Fruit fly (Drosophila melanogaster) whole organism, wandering third instar larva: ENCODE measurements around the gene Ent2.

ENCODE experiments used
- Abd-B ChIP-seq: fragments of >200 bp; optimal IDR thresholded peaks from 2 replicates; lab custom pipeline; 2017; ENCODE audit warnings: missing biosample characterization, missing genetic modification characterization
- CG9705 ChIP-seq: fragments of 200-800 bp; sonication (Bioruptor generic); optimal IDR thresholded peaks from 2 replicates; lab custom pipeline; 2018; ENCODE audit warnings: missing biosample characterization, mild to moderate bottlenecking, missing genetic modification characterization
- fru ChIP-seq: fragments of 200-800 bp; sonication (Bioruptor generic); optimal IDR thresholded peaks from 3 replicates; lab custom pipeline; 2016; ENCODE audit warnings: missing biosample characterization, mild to moderate bottlenecking, missing genetic modification characterization
- psq ChIP-seq: fragments of 200-800 bp; sonication (Bioruptor generic); optimal IDR thresholded peaks from 3 replicates; lab custom pipeline; 2017; ENCODE audit warnings: missing biosample characterization, mild to moderate bottlenecking, missing genetic modification characterization, moderate library complexity
- usp ChIP-seq: fragments of >200 bp; optimal IDR thresholded peaks from 2 replicates; lab custom pipeline; 2017; ENCODE audit warnings: missing biosample characterization, missing genetic modification characterization

dm6 chr2L:6536044-6536581 is 26.0 kb upstream of the Ent2 start:
- TF ChIP-seq Abd-B (GFP tag; lab: Kevin White, UChicago) (no peak), usp (no peak), psq (GFP tag; lab: Kevin White, UChicago) (no peak), CG9705 (GFP tag; lab: Kevin White, UChicago) (no peak), fru (GFP tag; lab: Kevin White, UChicago) (no peak)
